Worm (Caenorhabditis elegans) whole organism, late embryonic: ENCODE measurements around the gene fbxa-202.

Source experiments
- C08G9.2 ChIP-seq: sonication (generic microtip); optimal IDR thresholded peaks from 2 replicates; lab custom pipeline; 2016; ENCODE audit warnings: mild to moderate bottlenecking, missing genetic modification characterization, moderate library complexity, missing compliant biosample characterization
- C38D4.7 ChIP-seq: fragments of 200-800 bp; sonication (Bioruptor generic); optimal IDR thresholded peaks from 2 replicates; lab custom pipeline; 2018; ENCODE audit warnings: mild to moderate bottlenecking, missing genetic modification characterization, moderate library complexity, missing compliant biosample characterization
- F13H6.1 ChIP-seq: sonication (generic microtip); optimal IDR thresholded peaks from 2 replicates; lab custom pipeline; 2016; ENCODE audit warnings: missing genetic modification characterization, missing compliant biosample characterization
- K09A11.1 ChIP-seq: sonication (generic microtip); optimal IDR thresholded peaks from 2 replicates; lab custom pipeline; 2017; ENCODE audit warnings: antibody characterized with exemption, mild to moderate bottlenecking, missing genetic modification characterization, missing compliant biosample characterization; ENCODE audit not compliant: insufficient read depth
- ceh-18 ChIP-seq: sonication (generic microtip); optimal IDR thresholded peaks from 2 replicates; lab custom pipeline; 2016; ENCODE audit warnings: missing genetic modification characterization, missing compliant biosample characterization
- ceh-22 ChIP-seq: sonication (generic microtip); optimal IDR thresholded peaks from 2 replicates; lab custom pipeline; 2017; ENCODE audit warnings: missing biosample characterization, missing genetic modification characterization
- ceh-24 ChIP-seq: sonication (generic microtip); optimal IDR thresholded peaks from 2 replicates; lab custom pipeline; 2016; ENCODE audit warnings: mild to moderate bottlenecking, missing genetic modification characterization, missing compliant biosample characterization
- ceh-31 ChIP-seq: sonication (generic microtip); optimal IDR thresholded peaks from 2 replicates; lab custom pipeline; 2016; ENCODE audit warnings: missing genetic modification characterization, missing compliant biosample characterization
- che-1 ChIP-seq: sonication (generic microtip); optimal IDR thresholded peaks from 2 replicates; lab custom pipeline; 2016; ENCODE audit warnings: mild to moderate bottlenecking, missing genetic modification characterization, missing compliant biosample characterization
- dmd-4 ChIP-seq: sonication (generic microtip); optimal IDR thresholded peaks from 2 replicates; lab custom pipeline; 2016; ENCODE audit warnings: borderline replicate concordance, missing genetic modification characterization, missing compliant biosample characterization
- dve-1 ChIP-seq: sonication (generic microtip); optimal IDR thresholded peaks from 2 replicates; lab custom pipeline; 2017; ENCODE audit warnings: antibody characterized with exemption, mild to moderate bottlenecking, missing genetic modification characterization, missing compliant biosample characterization
- ets-4 ChIP-seq: sonication (generic microtip); optimal IDR thresholded peaks from 2 replicates; lab custom pipeline; 2016; ENCODE audit warnings: missing genetic modification characterization, missing compliant biosample characterization
- eyg-1 ChIP-seq: sonication (generic microtip); optimal IDR thresholded peaks from 2 replicates; lab custom pipeline; 2016; ENCODE audit warnings: missing genotype, missing genetic modification characterization, missing compliant biosample characterization
- hlh-13 ChIP-seq: fragments of 200-800 bp; sonication (Bioruptor generic); optimal IDR thresholded peaks from 2 replicates; lab custom pipeline; 2018; ENCODE audit warnings: mild to moderate bottlenecking, missing genetic modification characterization, missing compliant biosample characterization
- hlh-15 ChIP-seq: sonication (generic microtip); optimal IDR thresholded peaks from 2 replicates; lab custom pipeline; 2016; ENCODE audit warnings: missing genetic modification characterization, missing compliant biosample characterization
- hlh-6 ChIP-seq: sonication (generic microtip); optimal IDR thresholded peaks from 2 replicates; lab custom pipeline; 2016; ENCODE audit warnings: missing genotype, missing genetic modification characterization, missing compliant biosample characterization
- hlh-8 ChIP-seq: sonication (generic microtip); optimal IDR thresholded peaks from 2 replicates; lab custom pipeline; 2016; ENCODE audit warnings: missing genotype, missing genetic modification characterization, missing compliant biosample characterization
- lim-6 ChIP-seq: sonication (generic microtip); optimal IDR thresholded peaks from 2 replicates; lab custom pipeline; 2016; ENCODE audit warnings: missing genetic modification characterization, missing compliant biosample characterization
- lin-11 ChIP-seq: fragments of 200-800 bp; sonication (Bioruptor generic); optimal IDR thresholded peaks from 2 replicates; lab custom pipeline; 2018; ENCODE audit warnings: mild to moderate bottlenecking, missing genetic modification characterization, missing compliant biosample characterization
- mec-3 ChIP-seq: sonication (generic microtip); optimal IDR thresholded peaks from 2 replicates; lab custom pipeline; 2016; ENCODE audit warnings: borderline replicate concordance, missing genetic modification characterization, missing compliant biosample characterization
- nhr-11 ChIP-seq: fragments of 150-350 bp; optimal IDR thresholded peaks from 2 replicates; lab custom pipeline; 2014; ENCODE audit warnings: missing biosample characterization, missing genetic modification characterization
- odd-2 ChIP-seq: sonication (generic microtip); optimal IDR thresholded peaks from 2 replicates; lab custom pipeline; 2017; ENCODE audit warnings: antibody characterized with exemption, mild to moderate bottlenecking, missing genetic modification characterization, missing compliant biosample characterization
- pax-1 ChIP-seq: fragments of 150-350 bp; optimal IDR thresholded peaks from 2 replicates; lab custom pipeline; 2014; ENCODE audit warnings: missing biosample characterization, missing genetic modification characterization
- pha-4 ChIP-seq: fragments of 150-350 bp; optimal IDR thresholded peaks from 2 replicates; lab custom pipeline; 2018; ENCODE audit warnings: missing biosample characterization, missing genetic modification reagents, missing genetic modification characterization
- pqm-1 ChIP-seq: sonication (generic microtip); optimal IDR thresholded peaks from 2 replicates; lab custom pipeline; 2016; ENCODE audit warnings: missing genetic modification characterization, missing compliant biosample characterization
- pros-1 ChIP-seq: fragments of 150-350 bp; optimal IDR thresholded peaks from 2 replicates; lab custom pipeline; 2014; ENCODE audit warnings: missing biosample characterization, missing genetic modification reagents, missing genetic modification characterization
- rnt-1 ChIP-seq: sonication (generic microtip); optimal IDR thresholded peaks from 2 replicates; lab custom pipeline; 2016; ENCODE audit warnings: missing genetic modification characterization, missing compliant biosample characterization
- sdc-2 ChIP-seq: sonication (generic microtip); optimal IDR thresholded peaks from 2 replicates; lab custom pipeline; 2016; ENCODE audit warnings: missing genotype, missing genetic modification characterization, missing compliant biosample characterization
- sox-2 ChIP-seq: fragments of 200-800 bp; sonication (Bioruptor generic); IDR thresholded peaks from 2 replicates; pipeline ENCODE4 v1.3.6; 2022; ENCODE audit warnings: missing genetic modification reagents, missing genetic modification characterization, missing compliant biosample characterization
- sox-4 ChIP-seq: sonication (generic microtip); optimal IDR thresholded peaks from 2 replicates; lab custom pipeline; 2017; ENCODE audit warnings: mild to moderate bottlenecking, missing genetic modification characterization, inconsistent platforms, missing compliant biosample characterization
- syd-9 ChIP-seq: sonication (generic microtip); optimal IDR thresholded peaks from 2 replicates; lab custom pipeline; 2016; ENCODE audit warnings: mild to moderate bottlenecking, missing genetic modification characterization, moderate library complexity, missing compliant biosample characterization
- tbx-2 ChIP-seq: sonication (generic microtip); optimal IDR thresholded peaks from 2 replicates; lab custom pipeline; 2016; ENCODE audit warnings: missing genetic modification characterization, missing compliant biosample characterization
- tbx-7 ChIP-seq: sonication (generic microtip); optimal IDR thresholded peaks from 2 replicates; lab custom pipeline; 2016; ENCODE audit warnings: missing genotype, missing genetic modification characterization, missing compliant biosample characterization
- unc-42 ChIP-seq: sonication (generic microtip); optimal IDR thresholded peaks from 2 replicates; lab custom pipeline; 2016; ENCODE audit warnings: missing genotype, missing genetic modification characterization, missing compliant biosample characterization
- unc-55 ChIP-seq: sonication (generic microtip); optimal IDR thresholded peaks from 2 replicates; lab custom pipeline; 2017; ENCODE audit warnings: missing biosample characterization, missing genetic modification reagents, missing genetic modification characterization
- unc-86 ChIP-seq: sonication (generic microtip); optimal IDR thresholded peaks from 2 replicates; lab custom pipeline; 2016; ENCODE audit warnings: missing genetic modification characterization, missing compliant biosample characterization
- zip-5 ChIP-seq: sonication (generic microtip); optimal IDR thresholded peaks from 2 replicates; lab custom pipeline; 2016; ENCODE audit warnings: missing genetic modification characterization, missing compliant biosample characterization

fbxa-202 gene

ce11 chrV:6291301-6291700 is 35.8 kb upstream of the fbxa-202 start:
- TF ChIP-seq ets-4 (tag; lab: Kevin White, UChicago) (no peak), unc-42 (tag; lab: Kevin White, UChicago) (no peak), hlh-6 (no peak), ceh-31 (tag; lab: Kevin White, UChicago) (no peak), pqm-1 (no peak), dmd-4 (no peak), hlh-15 (tag; lab: Kevin White, UChicago) (no peak), unc-86 (tag; lab: Kevin White, UChicago) (no peak), ceh-24 (no peak), pros-1 (tag; lab: Kevin White, UChicago) (no peak), rnt-1 (tag; lab: Kevin White, UChicago) (no peak), sdc-2 (tag; lab: Kevin White, UChicago) (no peak), pha-4 (no peak), mec-3 (tag; lab: Kevin White, UChicago) (no peak), C38D4.7 (GFP tag; lab: Kevin White, UChicago) (no peak)
- TF ChIP-seq, all 69 proteins: peak for 0

- no peak for TF ChIP-seq lin-11
- no peak for TF ChIP-seq sox-4 (tag; lab: Kevin White, UChicago)
- no peak for TF ChIP-seq F13H6.1 (tag; lab: Kevin White, UChicago)
- no peak for TF ChIP-seq lim-6 (tag; lab: Kevin White, UChicago)
- no peak for TF ChIP-seq dve-1
- no peak for TF ChIP-seq eyg-1
- no peak for TF ChIP-seq sox-2 (GFP tag; lab: Robert Waterston, UW)
- no peak for TF ChIP-seq tbx-7 (tag; lab: Kevin White, UChicago)
- no peak for TF ChIP-seq nhr-11 (tag; lab: Kevin White, UChicago)
- no peak for TF ChIP-seq zip-5 (tag; lab: Kevin White, UChicago)
- no peak for TF ChIP-seq mec-3 (tag; lab: Kevin White, UChicago)
- TF ChIP-seq ceh-22 (tag; lab: Kevin White, UChicago) = no peak
- no peak for TF ChIP-seq odd-2 (tag; lab: Kevin White, UChicago)
- TF ChIP-seq syd-9 (tag; lab: Kevin White, UChicago) = no peak
Observed at ce11 chrV:6292401-6292800, 34.7 kb upstream of the fbxa-202 start, which contains the start of gene K12B6.9. Gene K12B6.9 (minus strand): TSS chrV:6292666.

ce11 chrV:6301046-6301445 is 26.0 kb upstream of the fbxa-202 start:
- no peak for TF ChIP-seq eyg-1
- no peak for TF ChIP-seq C38D4.7 (GFP tag; lab: Kevin White, UChicago)
- no peak for TF ChIP-seq hlh-13 (GFP tag; lab: Kevin White, UChicago)
- no peak for TF ChIP-seq mec-3 (tag; lab: Kevin White, UChicago)
- TF ChIP-seq sox-4 (tag; lab: Kevin White, UChicago) = no peak
- TF ChIP-seq hlh-8 (tag; lab: Kevin White, UChicago) = no peak
- TF ChIP-seq ets-4 (tag; lab: Kevin White, UChicago) = no peak
- no peak for TF ChIP-seq C08G9.2 (tag; lab: Kevin White, UChicago)
- TF ChIP-seq lim-6 (tag; lab: Kevin White, UChicago) = no peak
- no peak for TF ChIP-seq unc-55 (GFP tag; lab: Kevin White, UChicago)
- no peak for TF ChIP-seq K09A11.1

- TF ChIP-seq nhr-11 (tag; lab: Kevin White, UChicago) (no peak), C08G9.2 (tag; lab: Kevin White, UChicago) (no peak), ceh-18 (no peak), pax-1 (no peak), C38D4.7 (GFP tag; lab: Kevin White, UChicago) (no peak), unc-42 (tag; lab: Kevin White, UChicago) (no peak), syd-9 (tag; lab: Kevin White, UChicago) (no peak), che-1 (no peak), pqm-1 (no peak), tbx-2 (tag; lab: Kevin White, UChicago) (no peak), pros-1 (tag; lab: Kevin White, UChicago) (no peak), dmd-4 (no peak)
Observed at ce11 chrV:6302465-6302864, 24.6 kb upstream of the fbxa-202 start.
